Fruit fly (Drosophila melanogaster) whole organism, embryonic: Measurements from ENCODE around the gene CG42673.

ENCODE experiments used
- Blimp-1 ChIP-seq: fragments of 200-800 bp; sonication (Bioruptor generic); optimal IDR thresholded peaks from 3 replicates; lab custom pipeline; 2018; ENCODE audit warnings: missing biosample characterization, missing genetic modification characterization, mild to moderate bottlenecking, moderate library complexity, missing genetic modification reagents
- CG10147 ChIP-seq: fragments of 200-800 bp; sonication (Bioruptor generic); optimal IDR thresholded peaks from 2 replicates; lab custom pipeline; 2019; ENCODE audit warnings: missing biosample characterization, mild to moderate bottlenecking, missing genetic modification characterization, moderate library complexity
- CG10366 ChIP-seq: fragments of 200-800 bp; sonication (Bioruptor generic); IDR thresholded peaks from 2 replicates; pipeline ENCODE4 v1.3.6; 2022; ENCODE audit warnings: missing biosample characterization, missing genetic modification characterization
- CG10543 ChIP-seq: fragments of 200-800 bp; sonication (Bioruptor generic); optimal IDR thresholded peaks from 3 replicates; lab custom pipeline; 2017; ENCODE audit warnings: missing biosample characterization, mild to moderate bottlenecking, missing genetic modification characterization, moderate library complexity
- CG11398 ChIP-seq: fragments of 200-800 bp; sonication (Bioruptor generic); optimal IDR thresholded peaks from 2 replicates; lab custom pipeline; 2016; ENCODE audit warnings: missing biosample characterization, missing genetic modification characterization
- CG11504 ChIP-seq: fragments of 200-800 bp; sonication (Bioruptor generic); optimal IDR thresholded peaks from 3 replicates; lab custom pipeline; 2019; ENCODE audit warnings: missing biosample characterization, mild to moderate bottlenecking, missing genetic modification characterization, moderate library complexity
- CG11723 ChIP-seq: fragments of 200-800 bp; sonication (Bioruptor generic); optimal IDR thresholded peaks from 2 replicates; lab custom pipeline; 2017; ENCODE audit warnings: missing biosample characterization, mild to moderate bottlenecking, missing genetic modification characterization
- CG12104 ChIP-seq: fragments of 200-800 bp; sonication (Bioruptor generic); optimal IDR thresholded peaks from 3 replicates; lab custom pipeline; 2016; ENCODE audit warnings: missing biosample characterization, missing genetic modification characterization
- CG12391 ChIP-seq: fragments of 200-800 bp; sonication (Bioruptor generic); optimal IDR thresholded peaks from 3 replicates; lab custom pipeline; 2018; ENCODE audit warnings: missing biosample characterization, mild to moderate bottlenecking, missing genetic modification characterization, moderate library complexity
- CG1529 ChIP-seq: fragments of 200-800 bp; sonication (Bioruptor generic); optimal IDR thresholded peaks from 3 replicates; lab custom pipeline; 2018; ENCODE audit warnings: missing biosample characterization, missing genetic modification characterization
- CG17328 ChIP-seq: fragments of 200-800 bp; sonication (Bioruptor generic); IDR thresholded peaks from 2 replicates; pipeline ENCODE4 v1.3.6; 2022; ENCODE audit warnings: missing biosample characterization, missing genetic modification characterization
- CG17802 ChIP-seq: fragments of 200-800 bp; sonication (Bioruptor generic); optimal IDR thresholded peaks from 2 replicates; lab custom pipeline; 2018; ENCODE audit warnings: missing biosample characterization, mild to moderate bottlenecking, missing genetic modification characterization, moderate library complexity
- CG30020 ChIP-seq: fragments of 200-800 bp; optimal IDR thresholded peaks from 2 replicates; lab custom pipeline; 2019; ENCODE audit warnings: missing biosample characterization, mild to moderate bottlenecking, missing genetic modification characterization, moderate library complexity
- CG31388 ChIP-seq: fragments of 200-800 bp; sonication (Bioruptor generic); optimal IDR thresholded peaks from 2 replicates; lab custom pipeline; 2016; ENCODE audit warnings: missing biosample characterization, missing genetic modification characterization
- CG32772 ChIP-seq: fragments of 200-800 bp; sonication (Bioruptor generic); IDR thresholded peaks from 2 replicates; pipeline ENCODE4 v1.3.6; 2022; ENCODE audit warnings: missing biosample characterization, missing genetic modification characterization
- CG3726 ChIP-seq: fragments of 200-800 bp; sonication (Bioruptor generic); IDR thresholded peaks from 3 replicates; pipeline ENCODE4, ENCODE4 v1.3.6; 2022; ENCODE audit warnings: missing biosample characterization, missing genetic modification characterization
- CG43689 ChIP-seq: fragments of 200-800 bp; sonication (Bioruptor generic); IDR thresholded peaks from 2 replicates; pipeline ENCODE4 v1.3.6; 2022; ENCODE audit warnings: missing biosample characterization, missing genetic modification characterization
- CG7372 ChIP-seq: fragments of 200-800 bp; sonication (Bioruptor generic); IDR thresholded peaks from 2 replicates; pipeline ENCODE4 v1.3.6; 2022; ENCODE audit warnings: missing biosample characterization, missing genetic modification characterization
- CG7963 ChIP-seq: fragments of 200-800 bp; sonication (Bioruptor generic); IDR thresholded peaks from 3 replicates; pipeline ENCODE4 v1.3.6; 2022; ENCODE audit warnings: missing biosample characterization, missing genetic modification characterization; ENCODE audit not compliant: partially characterized antibody
- CG7987 ChIP-seq: fragments of 200-800 bp; sonication (Bioruptor generic); optimal IDR thresholded peaks from 2 replicates; lab custom pipeline; 2018; ENCODE audit warnings: missing biosample characterization, mild to moderate bottlenecking, missing genetic modification characterization, moderate library complexity
- CG8388 ChIP-seq: fragments of 200-800 bp; sonication (Bioruptor generic); optimal IDR thresholded peaks from 2 replicates; lab custom pipeline; 2019; ENCODE audit warnings: missing biosample characterization, mild to moderate bottlenecking, missing genetic modification characterization, moderate library complexity
- CG9876 ChIP-seq: fragments of 200-800 bp; sonication (Bioruptor generic); optimal IDR thresholded peaks from 2 replicates; lab custom pipeline; 2016; ENCODE audit warnings: missing biosample characterization, missing genetic modification characterization
- Dll ChIP-seq: fragments of 200-800 bp; sonication (Bioruptor generic); IDR thresholded peaks from 4 replicates; pipeline ENCODE4 v1.3.6; 2022; ENCODE audit warnings: missing biosample characterization, missing genetic modification characterization; ENCODE audit not compliant: partially characterized antibody
- Dref ChIP-seq: fragments of 200-800 bp; sonication (Bioruptor generic); IDR thresholded peaks from 2 replicates; pipeline ENCODE4 v1.3.6; 2022; ENCODE audit warnings: missing biosample characterization, missing genetic modification characterization
- Ets97D ChIP-seq: fragments of 200-800 bp; sonication (Bioruptor generic); optimal IDR thresholded peaks from 3 replicates; lab custom pipeline; 2016; ENCODE audit warnings: missing biosample characterization, missing genetic modification characterization
- HHEX ChIP-seq: fragments of 200-800 bp; sonication (Bioruptor generic); optimal IDR thresholded peaks from 3 replicates; lab custom pipeline; 2017; ENCODE audit warnings: missing biosample characterization, mild to moderate bottlenecking, missing genetic modification characterization, missing genetic modification reagents
- Hmr ChIP-seq: fragments of 200-800 bp; sonication (Bioruptor generic); optimal IDR thresholded peaks from 3 replicates; lab custom pipeline; 2017; ENCODE audit warnings: mild to moderate bottlenecking, missing biosample characterization, missing genetic modification reagents, missing genetic modification characterization
- Hsf ChIP-seq: fragments of 200-800 bp; sonication (Bioruptor generic); optimal IDR thresholded peaks from 3 replicates; lab custom pipeline; 2016; ENCODE audit warnings: missing biosample characterization, missing genetic modification characterization
- MESR4 ChIP-seq: fragments of 200-800 bp; sonication (Bioruptor generic); optimal IDR thresholded peaks from 2 replicates; lab custom pipeline; 2018; ENCODE audit warnings: missing biosample characterization, mild to moderate bottlenecking, missing genetic modification characterization, moderate library complexity
- Mad ChIP-seq: fragments of 200-800 bp; sonication (Bioruptor generic); optimal IDR thresholded peaks from 2 replicates; lab custom pipeline; 2016; ENCODE audit warnings: missing biosample characterization, missing genetic modification characterization
- Rfx ChIP-seq: fragments of 200-800 bp; sonication (Bioruptor generic); IDR thresholded peaks from 2 replicates; pipeline ENCODE4 v1.3.6; 2022; ENCODE audit warnings: missing biosample characterization, missing genetic modification characterization
- Xbp1 ChIP-seq: fragments of 200-800 bp; sonication (Bioruptor generic); optimal IDR thresholded peaks from 3 replicates; lab custom pipeline; 2016; ENCODE audit warnings: missing biosample characterization, mild to moderate bottlenecking, missing genetic modification characterization
- ap ChIP-seq: fragments of 200-800 bp; sonication (Bioruptor generic); IDR thresholded peaks from 2 replicates; pipeline ENCODE4 v1.3.6; 2022; ENCODE audit warnings: missing biosample characterization, missing genetic modification characterization
- ato ChIP-seq: fragments of 200-800 bp; sonication (Bioruptor generic); IDR thresholded peaks from 2 replicates; pipeline ENCODE4 v1.3.6; 2022; ENCODE audit warnings: missing biosample characterization, missing genetic modification characterization; ENCODE audit not compliant: partially characterized antibody
- bowl ChIP-seq: fragments of 200-800 bp; sonication (Bioruptor generic); IDR thresholded peaks from 2 replicates; pipeline ENCODE4 v1.3.6; 2022; ENCODE audit warnings: missing biosample characterization, missing genetic modification characterization
- btn ChIP-seq: fragments of 200-800 bp; sonication (Bioruptor generic); optimal IDR thresholded peaks from 2 replicates; lab custom pipeline; 2016; ENCODE audit warnings: missing biosample characterization, missing genetic modification characterization
- cato ChIP-seq: fragments of 200-800 bp; sonication (Bioruptor generic); optimal IDR thresholded peaks from 2 replicates; lab custom pipeline; 2016; ENCODE audit warnings: missing biosample characterization, missing genetic modification characterization, borderline replicate concordance
- cwo ChIP-seq: fragments of 200-800 bp; sonication (Bioruptor generic); optimal IDR thresholded peaks from 3 replicates; lab custom pipeline; 2017; ENCODE audit warnings: missing biosample characterization, missing genetic modification characterization, mild to moderate bottlenecking, moderate library complexity, missing genetic modification reagents
- eyg ChIP-seq: fragments of 200-800 bp; sonication (Bioruptor generic); optimal IDR thresholded peaks from 3 replicates; lab custom pipeline; 2016; ENCODE audit warnings: missing biosample characterization, missing genetic modification characterization
- fd96Cb ChIP-seq: fragments of 200-800 bp; sonication (Bioruptor generic); optimal IDR thresholded peaks from 2 replicates; lab custom pipeline; 2018; ENCODE audit warnings: missing biosample characterization, mild to moderate bottlenecking, missing genetic modification characterization, moderate library complexity
- gce ChIP-seq: fragments of 200-800 bp; sonication (Bioruptor generic); IDR thresholded peaks from 3 replicates; pipeline ENCODE4 v1.3.6; 2022; ENCODE audit warnings: missing biosample characterization, missing genetic modification characterization
- gem ChIP-seq: fragments of 200-800 bp; sonication (Bioruptor generic); optimal IDR thresholded peaks from 2 replicates; lab custom pipeline; 2019; ENCODE audit warnings: missing biosample characterization, mild to moderate bottlenecking, missing genetic modification characterization, moderate library complexity
- hth ChIP-seq: fragments of >200 bp; optimal IDR thresholded peaks from 2 replicates; lab custom pipeline; 2017; ENCODE audit warnings: inconsistent platforms
- ind ChIP-seq: fragments of 200-800 bp; sonication (Bioruptor generic); optimal IDR thresholded peaks from 3 replicates; lab custom pipeline; 2016; ENCODE audit warnings: missing biosample characterization, missing genetic modification characterization
- klu ChIP-seq: fragments of 200-800 bp; sonication (Bioruptor generic); IDR thresholded peaks from 2 replicates; pipeline ENCODE4 v1.3.6; 2022; ENCODE audit warnings: missing biosample characterization, missing genetic modification characterization
- p53 ChIP-seq: fragments of 200-800 bp; sonication (Bioruptor generic); optimal IDR thresholded peaks from 2 replicates; lab custom pipeline; 2016; ENCODE audit warnings: missing biosample characterization, missing genetic modification characterization
- sisA ChIP-seq: fragments of 200-800 bp; sonication (Bioruptor generic); IDR thresholded peaks from 2 replicates; pipeline ENCODE4 v1.3.6; 2022; ENCODE audit warnings: missing biosample characterization, missing genetic modification characterization
- slbo ChIP-seq: fragments of 200-800 bp; sonication (Bioruptor generic); IDR thresholded peaks from 2 replicates; pipeline ENCODE4 v1.3.6; 2022; ENCODE audit warnings: missing biosample characterization, missing genetic modification characterization
- slou ChIP-seq: fragments of 200-800 bp; sonication (Bioruptor generic); optimal IDR thresholded peaks from 3 replicates; lab custom pipeline; 2016; ENCODE audit warnings: missing biosample characterization, missing genetic modification characterization
- trh ChIP-seq: fragments of 200-800 bp; sonication (Bioruptor generic); optimal IDR thresholded peaks from 2 replicates; lab custom pipeline; 2016; ENCODE audit warnings: missing biosample characterization, missing genetic modification characterization

The CG42673 gene

dm6 chr3L:9613960-9614588 lies 67.1 kb downstream of the CG42673 start (continued):
- no peak for TF ChIP-seq bowl (GFP tag; lab: Robert Waterston, UW)
- TF ChIP-seq slou (GFP tag; lab: Kevin White, UChicago) = peak; percentile 20
- TF ChIP-seq Hmr (GFP tag; lab: Kevin White, UChicago) = no peak
- no peak for TF ChIP-seq CG11398
- no peak for TF ChIP-seq CG9876 (GFP tag; lab: Kevin White, UChicago)
- no peak for TF ChIP-seq ato (GFP tag; lab: Robert Waterston, UW)
- no peak for TF ChIP-seq CG11504 (tag; lab: Kevin White, UChicago)
- TF ChIP-seq gem = no peak
- TF ChIP-seq MESR4 (GFP tag; lab: Kevin White, UChicago) = no peak
- TF ChIP-seq fd96Cb (tag; lab: Kevin White, UChicago) = peak; percentile 25
- no peak for TF ChIP-seq CG8388 (GFP tag; lab: Kevin White, UChicago)
- TF ChIP-seq CG31388 (GFP tag; lab: Kevin White, UChicago) = peak; percentile 42
- no peak for TF ChIP-seq CG12391 (tag; lab: Kevin White, UChicago)
- TF ChIP-seq Blimp-1 (GFP tag; lab: Kevin White, UChicago) = peak; percentile 84
- no peak for TF ChIP-seq cato
- TF ChIP-seq CG3726 (GFP tag; lab: Robert Waterston, UW) = no peak
- TF ChIP-seq CG17802 (tag; lab: Kevin White, UChicago) = peak; percentile 44
- TF ChIP-seq klu (GFP tag; lab: Robert Waterston, UW) = 0 out of 2 replicates have a peak, but pooled peaks have one; percentile 32
- peak; percentile 42; the same call in 1 of the 2 replicates for TF ChIP-seq CG7372 (GFP tag; lab: Robert Waterston, UW)
- TF ChIP-seq Xbp1 (GFP tag; lab: Kevin White, UChicago) = peak; percentile 16
- TF ChIP-seq cwo (GFP tag; lab: Kevin White, UChicago) = no peak
- TF ChIP-seq CG10366 = peak; percentile 36
- TF ChIP-seq eyg (GFP tag; lab: Kevin White, UChicago) = no peak
- TF ChIP-seq Ets97D (GFP tag; lab: Kevin White, UChicago) = peak; percentile 15
- TF ChIP-seq trh (GFP tag; lab: Kevin White, UChicago) = no peak
- no peak for TF ChIP-seq hth (lab: Kevin White, UChicago)
- TF ChIP-seq CG11723 (GFP tag; lab: Kevin White, UChicago) = no peak
- no peak for TF ChIP-seq Mad (GFP tag; lab: Kevin White, UChicago)
- TF ChIP-seq CG30020 (tag; lab: Kevin White, UChicago) = no peak
- TF ChIP-seq btn (GFP tag; lab: Kevin White, UChicago) = no peak
- no peak for TF ChIP-seq Dll
- TF ChIP-seq sisA (GFP tag; lab: Robert Waterston, UW) = peak; percentile 76
- peak; percentile 90 for TF ChIP-seq Rfx (GFP tag; lab: Robert Waterston, UW)
- peak; percentile 37; the same call in 1 of the 2 replicates for TF ChIP-seq CG32772
- TF ChIP-seq Hsf (GFP tag; lab: Kevin White, UChicago) = no peak
- peak; percentile 8 for TF ChIP-seq p53 (GFP tag; lab: Kevin White, UChicago)
- TF ChIP-seq CG12104 (GFP tag; lab: Kevin White, UChicago) = no peak
- TF ChIP-seq CG43689 = no peak
- TF ChIP-seq slbo = peak; percentile 89
- no peak for TF ChIP-seq CG7963 (GFP tag; lab: Robert Waterston, UW)
- TF ChIP-seq CG1529 (GFP tag; lab: Kevin White, UChicago) = no peak
- TF ChIP-seq CG7987 (GFP tag; lab: Kevin White, UChicago) = no peak
- TF ChIP-seq ap (GFP tag; lab: Robert Waterston, UW) = no peak
- 0 out of 2 replicates have a peak, but pooled peaks have one; percentile 12 for TF ChIP-seq CG17328 (GFP tag; lab: Robert Waterston, UW)
- TF ChIP-seq gce = no peak
- no peak for TF ChIP-seq CG10147 (GFP tag; lab: Kevin White, UChicago)
- TF ChIP-seq HHEX = no peak
- TF ChIP-seq CG10543 (GFP tag; lab: Kevin White, UChicago) = no peak
- TF ChIP-seq Dref (GFP tag; lab: Robert Waterston, UW) = peak; percentile 30; the same call in 1 of the 2 replicates
- peak; percentile 59 for TF ChIP-seq ind
